ENCODE assay signal across 4 fruit fly cellular contexts in the genomic region with DNA sequence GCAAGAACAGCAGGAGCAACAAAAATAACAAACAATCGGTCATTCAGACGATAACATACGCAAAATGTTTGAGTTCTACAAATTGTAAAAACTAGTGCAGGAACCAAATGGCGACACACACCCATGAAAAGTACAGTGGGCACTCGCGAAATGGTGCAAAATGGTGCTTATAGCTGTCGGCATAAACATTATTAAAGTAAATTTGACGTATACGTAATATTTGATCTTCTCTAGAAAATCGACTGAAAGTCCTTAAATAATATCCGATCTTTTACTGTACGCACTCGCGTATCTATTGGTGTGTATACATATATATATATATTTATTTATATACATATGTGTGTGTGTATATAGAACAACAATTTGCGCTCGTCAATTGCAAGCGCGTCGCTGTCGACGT.
A peak's percentile ranks its signal among the peaks of the same experiment; 100 is the strongest.
TF ChIP-seq lines count a peak whose summit lies in the region.

No protein-coding gene starts in this region.

- no peak for TF ChIP-seq CTCF in whole organism, embryonic (GFP tag; optimal IDR thresholded peaks at IDR 0.05; lab: Kevin White, UChicago)

TF ChIP-seq in whole organism, adult, 20 proteins besides CTCF, POLR2A, EP300 and RAD21:
- peak; percentile 62 for TF ChIP-seq CG7101 (tag; optimal IDR thresholded peaks at IDR 0.05; lab: Kevin White, UChicago)
- peak; percentile 59 for TF ChIP-seq CG14711 (tag; optimal IDR thresholded peaks at IDR 0.05; lab: Kevin White, UChicago)
- peak; percentile 26 for TF ChIP-seq CG5204 (GFP tag; optimal IDR thresholded peaks at IDR 0.05; lab: Kevin White, UChicago)
- no peak for TF ChIP-seq CG1620 (GFP tag; optimal IDR thresholded peaks at IDR 0.05; lab: Kevin White, UChicago)
- no peak for TF ChIP-seq CG11617 (GFP tag; optimal IDR thresholded peaks at IDR 0.05; lab: Kevin White, UChicago)
- TF ChIP-seq Hr96 (GFP tag; optimal IDR thresholded peaks at IDR 0.05; lab: Kevin White, UChicago), result peak; percentile 54
TF ChIP-seq in whole organism, adult: peak in this region for 4.

TF ChIP-seq in whole organism, embryonic, 481 proteins besides CTCF, POLR2A, EP300 and RAD21:
- TF ChIP-seq CG10431 (GFP tag; optimal IDR thresholded peaks at IDR 0.05; lab: Kevin White, UChicago), result no peak
- TF ChIP-seq peb (GFP tag; IDR thresholded peaks at IDR 0.05; lab: Robert Waterston, UW), result no peak
- peak; percentile 66 for TF ChIP-seq Drgx (GFP tag; IDR thresholded peaks at IDR 0.05; lab: Robert Waterston, UW)
- no peak for TF ChIP-seq Kr (GFP tag; optimal IDR thresholded peaks at IDR 0.05; lab: Kevin White, UChicago)
- no peak for TF ChIP-seq unpg (GFP tag; optimal IDR thresholded peaks at IDR 0.05; lab: Kevin White, UChicago)
- TF ChIP-seq Hmr (GFP tag; optimal IDR thresholded peaks at IDR 0.05; lab: Kevin White, UChicago), result no peak
TF ChIP-seq in whole organism, embryonic: peak in this region for 1.

TF ChIP-seq in whole organism, prepupa, 60 proteins besides CTCF, POLR2A, EP300 and RAD21:
- TF ChIP-seq CG6163 (GFP tag; IDR thresholded peaks at IDR 0.05; lab: Robert Waterston, UW) (peak; percentile 53; the same call in 2 of the 3 replicates), CG15336 (GFP tag; IDR thresholded peaks at IDR 0.05; lab: Robert Waterston, UW) (peak; percentile 43; the same call in 1 of the 2 replicates), Eip78C (GFP tag; lab: Kevin White, UChicago) (peak; percentile 49), OdsH (GFP tag; optimal IDR thresholded peaks at IDR 0.05; lab: Kevin White, UChicago) (peak; percentile 6), CG32006 (GFP tag; optimal IDR thresholded peaks at IDR 0.05; lab: Kevin White, UChicago) (peak; percentile 23), vri (GFP tag; optimal IDR thresholded peaks at IDR 0.05; lab: Kevin White, UChicago) (no peak), Hr4 (GFP tag; optimal IDR thresholded peaks at IDR 0.05; lab: Kevin White, UChicago) (peak; percentile 1), topi (GFP tag; optimal IDR thresholded peaks at IDR 0.05; lab: Kevin White, UChicago) (no peak), acj6 (GFP tag; optimal IDR thresholded peaks at IDR 0.05; lab: Kevin White, UChicago) (no peak), eg (GFP tag; IDR thresholded peaks at IDR 0.05; lab: Robert Waterston, UW) (peak; percentile 64), CG10631 (GFP tag; optimal IDR thresholded peaks at IDR 0.05; lab: Kevin White, UChicago) (peak; percentile 4), CG11294 (GFP tag; IDR thresholded peaks at IDR 0.05; lab: Robert Waterston, UW) (peak; percentile 54; the same call in 1 of the 2 replicates)

TF ChIP-seq in whole organism, pupa, 21 proteins besides CTCF, POLR2A, EP300 and RAD21:
- TF ChIP-seq Snoo (tag; optimal IDR thresholded peaks at IDR 0.05; lab: Kevin White, UChicago), result no peak
- TF ChIP-seq CG10348 (GFP tag; IDR thresholded peaks at IDR 0.05; lab: Robert Waterston, UW), result peak; percentile 45; the same call in 1 of the 2 replicates
- 0 out of 2 replicates have a peak, but pooled peaks have one; percentile 25 for TF ChIP-seq CG12605 (GFP tag; IDR thresholded peaks at IDR 0.05; lab: Robert Waterston, UW)
- TF ChIP-seq Ets98B (GFP tag; IDR thresholded peaks at IDR 0.05; lab: Robert Waterston, UW), result peak; percentile 60
- no peak for TF ChIP-seq CG15710 (tag; optimal IDR thresholded peaks at IDR 0.05; lab: Kevin White, UChicago)
- TF ChIP-seq CG14655 (GFP tag; optimal IDR thresholded peaks at IDR 0.05; lab: Kevin White, UChicago), result peak; percentile 30
- 0 out of 2 replicates have a peak, but pooled peaks have one; percentile 35 for TF ChIP-seq CG32121 (GFP tag; IDR thresholded peaks at IDR 0.05; lab: Robert Waterston, UW)
- peak; percentile 76 for TF ChIP-seq CG4496 (GFP tag; IDR thresholded peaks at IDR 0.05; lab: Robert Waterston, UW)
- TF ChIP-seq CG13204 (GFP tag; optimal IDR thresholded peaks at IDR 0.05; lab: Kevin White, UChicago), result no peak
- TF ChIP-seq CG34367 (tag; optimal IDR thresholded peaks at IDR 0.05; lab: Kevin White, UChicago), result no peak
- no peak for TF ChIP-seq CG8159 (tag; optimal IDR thresholded peaks at IDR 0.05; lab: Kevin White, UChicago)
- TF ChIP-seq CG9948 (tag; optimal IDR thresholded peaks at IDR 0.05; lab: Kevin White, UChicago), result peak; percentile 6
- TF ChIP-seq Pif1A (GFP tag; optimal IDR thresholded peaks at IDR 0.05; lab: Kevin White, UChicago), result no peak
- TF ChIP-seq CG17806 (tag; optimal IDR thresholded peaks at IDR 0.05; lab: Kevin White, UChicago), result peak; percentile 14
- no peak for TF ChIP-seq D1 (tag; optimal IDR thresholded peaks at IDR 0.05; lab: Kevin White, UChicago)
- TF ChIP-seq fd96Ca (GFP tag; IDR thresholded peaks at IDR 0.05; lab: Robert Waterston, UW), result 0 out of 3 replicates have a peak, but pooled peaks have one; percentile 45
